Fruit fly (Drosophila melanogaster) whole organism, embryonic: ENCODE results near the gene SrpRbeta.

Source experiments
- Ada2b ChIP-seq: fragments of 200-800 bp; sonication (Bioruptor generic); IDR thresholded peaks from 2 replicates; pipeline ENCODE4 v1.3.6; 2022; ENCODE audit warnings: missing biosample characterization, missing genetic modification characterization
- Atf-2 ChIP-seq: fragments of 200-800 bp; sonication (Bioruptor generic); optimal IDR thresholded peaks from 2 replicates; lab custom pipeline; 2016; ENCODE audit warnings: missing biosample characterization, missing genetic modification characterization
- Awh ChIP-seq: fragments of 200-800 bp; sonication (Bioruptor generic); IDR thresholded peaks from 2 replicates; pipeline ENCODE4, ENCODE4 v1.3.6; 2022; ENCODE audit warnings: missing biosample characterization, missing genetic modification characterization
- CG11398 ChIP-seq: fragments of 200-800 bp; sonication (Bioruptor generic); optimal IDR thresholded peaks from 2 replicates; lab custom pipeline; 2016; ENCODE audit warnings: missing biosample characterization, missing genetic modification characterization
- CG11456 ChIP-seq: fragments of 200-800 bp; sonication (Bioruptor generic); IDR thresholded peaks from 3 replicates; pipeline ENCODE4 v1.3.6; 2022; ENCODE audit warnings: missing biosample characterization, missing genetic modification characterization
- CG11696 ChIP-seq: fragments of 200-800 bp; sonication (Bioruptor generic); IDR thresholded peaks from 2 replicates; pipeline ENCODE4 v1.3.6; 2022; ENCODE audit warnings: missing biosample characterization, missing genetic modification characterization
- CG11723 ChIP-seq: fragments of 200-800 bp; sonication (Bioruptor generic); optimal IDR thresholded peaks from 2 replicates; lab custom pipeline; 2017; ENCODE audit warnings: missing biosample characterization, mild to moderate bottlenecking, missing genetic modification characterization
- CG15514 ChIP-seq: fragments of 200-800 bp; sonication (Bioruptor generic); optimal IDR thresholded peaks from 3 replicates; lab custom pipeline; 2017; ENCODE audit warnings: missing biosample characterization, missing genetic modification characterization, mild to moderate bottlenecking, moderate library complexity, missing genetic modification reagents
- CG17359 ChIP-seq: fragments of 200-800 bp; sonication (Bioruptor generic); optimal IDR thresholded peaks from 3 replicates; lab custom pipeline; 2018; ENCODE audit warnings: missing biosample characterization, mild to moderate bottlenecking, missing genetic modification characterization, moderate library complexity
- CG1792 ChIP-seq: fragments of 200-800 bp; sonication (Bioruptor generic); optimal IDR thresholded peaks from 2 replicates; lab custom pipeline; 2016; ENCODE audit warnings: missing biosample characterization, missing genetic modification characterization
- CG18262 ChIP-seq: fragments of 200-800 bp; optimal IDR thresholded peaks from 3 replicates; lab custom pipeline; 2019; ENCODE audit warnings: missing biosample characterization, mild to moderate bottlenecking, missing genetic modification characterization, moderate library complexity
- CG30431 ChIP-seq: fragments of 200-800 bp; sonication (Bioruptor generic); optimal IDR thresholded peaks from 2 replicates; lab custom pipeline; 2017; ENCODE audit warnings: missing biosample characterization, missing genetic modification characterization
- CG31441 ChIP-seq: fragments of 200-800 bp; sonication (Bioruptor generic); IDR thresholded peaks from 2 replicates; pipeline ENCODE4 v1.3.6; 2022; ENCODE audit warnings: missing biosample characterization, missing genetic modification characterization
- CG4360 ChIP-seq: fragments of 200-800 bp; sonication (Bioruptor generic); IDR thresholded peaks from 2 replicates; pipeline ENCODE4 v1.3.6; 2022; ENCODE audit warnings: missing biosample characterization, missing genetic modification characterization
- CG4820 ChIP-seq: fragments of 200-800 bp; sonication (Bioruptor generic); optimal IDR thresholded peaks from 3 replicates; lab custom pipeline; 2016; ENCODE audit warnings: missing biosample characterization, missing genetic modification characterization
- CG6791 ChIP-seq: fragments of 200-800 bp; sonication (Bioruptor generic); IDR thresholded peaks from 3 replicates; pipeline ENCODE4 v1.3.6; 2022; ENCODE audit warnings: missing biosample characterization, missing genetic modification characterization; ENCODE audit not compliant: partially characterized antibody
- CG7745 ChIP-seq: fragments of 200-800 bp; sonication (Bioruptor generic); optimal IDR thresholded peaks from 2 replicates; lab custom pipeline; 2018; ENCODE audit warnings: missing biosample characterization, mild to moderate bottlenecking, missing genetic modification characterization, moderate library complexity
- CG8281 ChIP-seq: fragments of 200-800 bp; sonication (Bioruptor generic); optimal IDR thresholded peaks from 2 replicates; lab custom pipeline; 2018; ENCODE audit warnings: missing biosample characterization, mild to moderate bottlenecking, missing genetic modification characterization, moderate library complexity
- CG8765 ChIP-seq: fragments of 200-800 bp; sonication (Bioruptor generic); IDR thresholded peaks from 2 replicates; pipeline ENCODE4 v1.3.6; 2022; ENCODE audit warnings: missing biosample characterization, missing genetic modification characterization
- CHES-1-like ChIP-seq: fragments of 200-800 bp; sonication (Bioruptor generic); optimal IDR thresholded peaks from 2 replicates; lab custom pipeline; 2016; ENCODE audit warnings: missing biosample characterization, missing genetic modification characterization
- CTCF ChIP-seq: fragments of 200-800 bp; sonication (Bioruptor generic); optimal IDR thresholded peaks from 2 replicates; lab custom pipeline; 2017; ENCODE audit warnings: missing biosample characterization, mild to moderate bottlenecking, missing genetic modification characterization, moderate library complexity
- D ChIP-seq, 2 experiments: fragments of 200-800 bp in 1 of 2; fragments of >200 bp in 1 of 2; sonication (Bioruptor generic) in 1 of 2; optimal IDR thresholded peaks; 2 replicates in 1 of 2; 3 replicates in 1 of 2; lab custom pipeline; 2017; ENCODE audit warnings: mild to moderate bottlenecking in 1 of 2, missing biosample characterization in 1 of 2, missing genetic modification characterization in 1 of 2, missing genetic modification reagents in 1 of 2
- Dek ChIP-seq: fragments of 200-800 bp; sonication (Bioruptor generic); optimal IDR thresholded peaks from 3 replicates; lab custom pipeline; 2019; ENCODE audit warnings: missing biosample characterization, mild to moderate bottlenecking, missing genetic modification characterization, moderate library complexity
- Drgx ChIP-seq: fragments of 200-800 bp; sonication (Bioruptor generic); IDR thresholded peaks from 2 replicates; pipeline ENCODE4 v1.3.6; 2022; ENCODE audit warnings: missing biosample characterization, missing genetic modification characterization
- Hey ChIP-seq: fragments of 200-800 bp; sonication (Bioruptor generic); optimal IDR thresholded peaks from 3 replicates; lab custom pipeline; 2018; ENCODE audit warnings: missing biosample characterization, mild to moderate bottlenecking, missing genetic modification characterization
- MBD-R2 ChIP-seq: fragments of 200-800 bp; sonication (Bioruptor generic); IDR thresholded peaks from 2 replicates; pipeline ENCODE4 v1.3.6; 2022; ENCODE audit warnings: missing biosample characterization, missing genetic modification characterization
- Mrtf ChIP-seq: fragments of 200-800 bp; sonication (Bioruptor generic); IDR thresholded peaks from 3 replicates; pipeline ENCODE4 v1.3.6; 2022; ENCODE audit warnings: missing biosample characterization, missing genetic modification characterization
- NC2α ChIP-seq: fragments of 200-800 bp; sonication (Bioruptor generic); optimal IDR thresholded peaks from 2 replicates; lab custom pipeline; 2016; ENCODE audit warnings: missing biosample characterization, missing genetic modification characterization
- Nf-YA ChIP-seq: fragments of 200-800 bp; sonication (Bioruptor generic); IDR thresholded peaks from 2 replicates; pipeline ENCODE4 v1.3.6; 2022; ENCODE audit warnings: missing biosample characterization, missing genetic modification characterization
- Nf-YC ChIP-seq: fragments of 200-800 bp; optimal IDR thresholded peaks from 3 replicates; lab custom pipeline; 2019; ENCODE audit warnings: missing biosample characterization, mild to moderate bottlenecking, missing genetic modification characterization, moderate library complexity
- Side ChIP-seq: fragments of 200-800 bp; sonication (Bioruptor generic); optimal IDR thresholded peaks from 2 replicates; lab custom pipeline; 2016; ENCODE audit warnings: missing biosample characterization, missing genetic modification characterization
- Sox100B ChIP-seq: fragments of 200-800 bp; sonication (Bioruptor generic); optimal IDR thresholded peaks from 3 replicates; lab custom pipeline; 2018; ENCODE audit warnings: missing biosample characterization, mild to moderate bottlenecking, missing genetic modification characterization
- Spps ChIP-seq: fragments of 200-800 bp; sonication (Bioruptor generic); optimal IDR thresholded peaks from 2 replicates; lab custom pipeline; 2018; ENCODE audit warnings: missing biosample characterization, mild to moderate bottlenecking, missing genetic modification characterization
- Xrp1 ChIP-seq: fragments of 200-800 bp; sonication (Bioruptor generic); IDR thresholded peaks from 2 replicates; pipeline ENCODE4 v1.3.6; 2022; ENCODE audit warnings: missing biosample characterization, missing genetic modification characterization
- ab ChIP-seq: fragments of 200-800 bp; sonication (Bioruptor generic); optimal IDR thresholded peaks from 2 replicates; lab custom pipeline; 2016; ENCODE audit warnings: missing biosample characterization, missing genetic modification characterization
- aop ChIP-seq: fragments of 200-800 bp; sonication (Bioruptor generic); IDR thresholded peaks from 2 replicates; pipeline ENCODE4 v1.3.6; 2022; ENCODE audit warnings: missing biosample characterization, missing genetic modification characterization
- ato ChIP-seq: fragments of 200-800 bp; sonication (Bioruptor generic); IDR thresholded peaks from 2 replicates; pipeline ENCODE4 v1.3.6; 2022; ENCODE audit warnings: missing biosample characterization, missing genetic modification characterization; ENCODE audit not compliant: partially characterized antibody
- bigmax ChIP-seq: fragments of 200-800 bp; sonication (Bioruptor generic); optimal IDR thresholded peaks from 2 replicates; lab custom pipeline; 2018; ENCODE audit warnings: missing biosample characterization, mild to moderate bottlenecking, missing genetic modification characterization
- caup ChIP-seq: fragments of 200-800 bp; sonication (Bioruptor generic); optimal IDR thresholded peaks from 3 replicates; lab custom pipeline; 2017; ENCODE audit warnings: missing biosample characterization, mild to moderate bottlenecking, missing genetic modification characterization, moderate library complexity; ENCODE audit not compliant: severe bottlenecking
- crol ChIP-seq: fragments of 200-800 bp; sonication (Bioruptor generic); IDR thresholded peaks from 2 replicates; pipeline ENCODE4 v1.3.6; 2022; ENCODE audit warnings: missing biosample characterization, missing genetic modification characterization
- cwo ChIP-seq: fragments of 200-800 bp; sonication (Bioruptor generic); optimal IDR thresholded peaks from 3 replicates; lab custom pipeline; 2017; ENCODE audit warnings: missing biosample characterization, missing genetic modification characterization, mild to moderate bottlenecking, moderate library complexity, missing genetic modification reagents
- da ChIP-seq: fragments of 200-800 bp; sonication (Bioruptor generic); optimal IDR thresholded peaks from 2 replicates; lab custom pipeline; 2016; ENCODE audit warnings: missing biosample characterization, missing genetic modification characterization
- dati ChIP-seq: fragments of 200-800 bp; sonication (Bioruptor generic); IDR thresholded peaks from 2 replicates; pipeline ENCODE4 v1.3.6; 2022; ENCODE audit warnings: missing biosample characterization, missing genetic modification characterization
- fd96Cb ChIP-seq: fragments of 200-800 bp; sonication (Bioruptor generic); optimal IDR thresholded peaks from 2 replicates; lab custom pipeline; 2018; ENCODE audit warnings: missing biosample characterization, mild to moderate bottlenecking, missing genetic modification characterization, moderate library complexity
- grn ChIP-seq: fragments of 200-800 bp; sonication (Bioruptor generic); optimal IDR thresholded peaks from 3 replicates; lab custom pipeline; 2017; ENCODE audit warnings: missing biosample characterization, missing genetic modification characterization
- insv ChIP-seq, 2 experiments: fragments of 200-800 bp; sonication (Bioruptor generic); optimal IDR thresholded peaks; 3 replicates each; lab custom pipeline; 2016 to 2018; ENCODE audit warnings: missing biosample characterization in 2 of 2, missing genetic modification characterization in 2 of 2
- nom ChIP-seq: fragments of 200-800 bp; sonication (Bioruptor generic); optimal IDR thresholded peaks from 2 replicates; lab custom pipeline; 2017; ENCODE audit warnings: missing biosample characterization, missing genetic modification characterization, mild to moderate bottlenecking, moderate library complexity, missing genetic modification reagents
- prd ChIP-seq, 3 experiments: fragments of >200 bp in 2 of 3; fragments of 200-800 bp in 1 of 3; sonication (Bioruptor generic) in 1 of 3; optimal IDR thresholded peaks in 2 of 3; IDR thresholded peaks in 1 of 3; 2 replicates in 2 of 3; 3 replicates in 1 of 3; pipeline versions ENCODE4 v1.3.6 to Lab custom; 2017 to 2022; ENCODE audit warnings: missing biosample characterization in 1 of 3, missing genetic modification characterization in 1 of 3
- psq ChIP-seq: fragments of 200-800 bp; sonication (Bioruptor generic); optimal IDR thresholded peaks from 2 replicates; lab custom pipeline; 2017; ENCODE audit warnings: missing biosample characterization, missing genetic modification characterization
- repo ChIP-seq: fragments of 200-800 bp; sonication (Bioruptor generic); optimal IDR thresholded peaks from 2 replicates; lab custom pipeline; 2016; ENCODE audit warnings: missing biosample characterization, missing genetic modification characterization
- tx ChIP-seq: fragments of 200-800 bp; sonication (Bioruptor generic); optimal IDR thresholded peaks from 2 replicates; lab custom pipeline; 2016; ENCODE audit warnings: missing biosample characterization, missing genetic modification characterization

Gene SrpRbeta

dm6 chr3L:8765493-8765892, 45.5 kb upstream of the SrpRbeta start (continued):
- TF ChIP-seq CG4360 (0 out of 2 replicates have a peak, but pooled peaks have one; percentile 4), Side (no peak), CG8765 (GFP tag; lab: Robert Waterston, UW) (peak; percentile 18; the same call in 1 of the 2 replicates), CG30431 (GFP tag; lab: Kevin White, UChicago) (no peak), MBD-R2 (GFP tag; lab: Robert Waterston, UW) (no peak), repo (GFP tag; lab: Kevin White, UChicago) (no peak), insv (GFP tag; optimal IDR thresholded peaks at IDR 0.05; lab: Kevin White, UChicago) (no peak), ato (GFP tag; lab: Robert Waterston, UW) (no peak), Nf-YC (tag; lab: Kevin White, UChicago) (no peak), CG1792 (GFP tag; lab: Kevin White, UChicago) (no peak), CG31441 (GFP tag; lab: Robert Waterston, UW) (peak; percentile 82; the same call in 1 of the 2 replicates), Awh (GFP tag; lab: Robert Waterston, UW) (peak; percentile 70), dati (GFP tag; lab: Robert Waterston, UW) (peak; percentile 47; the same call in 1 of the 2 replicates), nom (no peak), D (optimal IDR thresholded peaks at IDR 0.05; lab: Kevin White, UChicago) (no peak), D (GFP tag; optimal IDR thresholded peaks at IDR 0.05; lab: Kevin White, UChicago) (no peak), Dek (tag; lab: Kevin White, UChicago) (no peak), Nf-YA (GFP tag; lab: Robert Waterston, UW) (peak; percentile 19; the same call in 1 of the 2 replicates), CG11456 (GFP tag; lab: Robert Waterston, UW) (no peak), Spps (tag; lab: Kevin White, UChicago) (peak; percentile 58), prd (optimal IDR thresholded peaks at IDR 0.05; lab: Kevin White, UChicago) (no peak), prd (GFP tag; IDR thresholded peaks at IDR 0.05; lab: Robert Waterston, UW) (peak; percentile 18; the same call in 2 of the 3 replicates), Drgx (GFP tag; lab: Robert Waterston, UW) (peak; percentile 97), CHES-1-like (no peak), Mrtf (peak; percentile 39; the same call in 1 of the 3 replicates), CG8281 (no peak), caup (no peak), cwo (GFP tag; lab: Kevin White, UChicago) (no peak), Hey (tag; lab: Kevin White, UChicago) (no peak), CG11398 (GFP tag; lab: Kevin White, UChicago) (no peak), Ada2b (GFP tag; lab: Robert Waterston, UW) (peak; percentile 63), CG11723 (GFP tag; lab: Kevin White, UChicago) (no peak), CTCF (GFP tag; lab: Kevin White, UChicago) (no peak), CG11696 (GFP tag; lab: Robert Waterston, UW) (0 out of 2 replicates have a peak, but pooled peaks have one; percentile 8), CG7745 (tag; lab: Kevin White, UChicago) (no peak), bigmax (GFP tag; lab: Kevin White, UChicago) (no peak), psq (GFP tag; lab: Kevin White, UChicago) (no peak), fd96Cb (tag; lab: Kevin White, UChicago) (no peak), grn (GFP tag; lab: Kevin White, UChicago) (no peak), Atf-2 (no peak), Sox100B (no peak), da (GFP tag; lab: Kevin White, UChicago) (no peak), ab (GFP tag; lab: Kevin White, UChicago) (no peak), aop (GFP tag; lab: Robert Waterston, UW) (no peak), CG6791 (GFP tag; lab: Robert Waterston, UW) (no peak), CG18262 (tag; lab: Kevin White, UChicago) (no peak), Xrp1 (peak; percentile 67), crol (GFP tag; lab: Robert Waterston, UW) (no peak), CG17359 (tag; lab: Kevin White, UChicago) (no peak), NC2α (GFP tag; lab: Kevin White, UChicago) (no peak), CG4820 (GFP tag; lab: Kevin White, UChicago) (no peak), tx (no peak), CG15514 (GFP tag; lab: Kevin White, UChicago) (no peak)
